Worm (Caenorhabditis elegans): ENCODE measurements around the gene srg-30.

ce11 chrV:6681501-6681900 lies 36.6 kb downstream of the srg-30 start, which contains the start of gene egl-46:
- TF ChIP-seq hmbx-1 (tag; optimal IDR thresholded peaks at IDR 0.05) (no peak), hmg-4 (GFP tag; optimal IDR thresholded peaks at IDR 0.05) (no peak), ama-1 (optimal IDR thresholded peaks at IDR 0.05) (no peak), ceh-13 (GFP tag; optimal IDR thresholded peaks at IDR 0.05) (no peak)

Measured in whole organism, early embryonic.